Fruit fly (Drosophila melanogaster) whole organism, embryonic: Measurements from ENCODE around the gene Pp4-19C.

Experiments
- Atf-2 ChIP-seq: fragments of 200-800 bp; sonication (Bioruptor generic); optimal IDR thresholded peaks from 2 replicates; lab custom pipeline; 2016; ENCODE audit warnings: missing biosample characterization, missing genetic modification characterization
- Awh ChIP-seq: fragments of 200-800 bp; sonication (Bioruptor generic); IDR thresholded peaks from 2 replicates; pipeline ENCODE4, ENCODE4 v1.3.6; 2022; ENCODE audit warnings: missing biosample characterization, missing genetic modification characterization
- Bgb ChIP-seq: fragments of 200-800 bp; sonication (Bioruptor generic); IDR thresholded peaks from 2 replicates; pipeline ENCODE4 v1.3.6; 2022; ENCODE audit warnings: missing biosample characterization, missing genetic modification characterization; ENCODE audit not compliant: partially characterized antibody
- CG10209 ChIP-seq: fragments of 200-800 bp; sonication (Bioruptor generic); optimal IDR thresholded peaks from 3 replicates; lab custom pipeline; 2017; ENCODE audit warnings: missing biosample characterization, mild to moderate bottlenecking, missing genetic modification characterization, missing genetic modification reagents
- CG1024 ChIP-seq: fragments of 200-800 bp; sonication (Bioruptor generic); IDR thresholded peaks from 2 replicates; pipeline ENCODE4 v1.3.6; 2022; ENCODE audit warnings: missing biosample characterization, missing genetic modification characterization
- CG11085 ChIP-seq: fragments of 200-800 bp; sonication (Bioruptor generic); IDR thresholded peaks from 2 replicates; pipeline ENCODE4 v1.3.6; 2022; ENCODE audit warnings: missing biosample characterization, missing genetic modification characterization
- CG11398 ChIP-seq: fragments of 200-800 bp; sonication (Bioruptor generic); optimal IDR thresholded peaks from 2 replicates; lab custom pipeline; 2016; ENCODE audit warnings: missing biosample characterization, missing genetic modification characterization
- CG12391 ChIP-seq: fragments of 200-800 bp; sonication (Bioruptor generic); optimal IDR thresholded peaks from 3 replicates; lab custom pipeline; 2018; ENCODE audit warnings: missing biosample characterization, mild to moderate bottlenecking, missing genetic modification characterization, moderate library complexity
- CG14014 ChIP-seq: fragments of 200-800 bp; sonication (Bioruptor generic); IDR thresholded peaks from 2 replicates; pipeline ENCODE4 v1.3.6; 2022; ENCODE audit warnings: missing biosample characterization, missing genetic modification characterization
- CG15073 ChIP-seq: fragments of 200-800 bp; sonication (Bioruptor generic); optimal IDR thresholded peaks from 2 replicates; lab custom pipeline; 2016; ENCODE audit warnings: missing biosample characterization, missing genetic modification characterization
- CG15696 ChIP-seq: fragments of 200-800 bp; sonication (Bioruptor generic); optimal IDR thresholded peaks from 2 replicates; lab custom pipeline; 2019; ENCODE audit warnings: missing biosample characterization, mild to moderate bottlenecking, missing genetic modification characterization, moderate library complexity
- CG1602 ChIP-seq: fragments of 200-800 bp; sonication (Bioruptor generic); optimal IDR thresholded peaks from 3 replicates; lab custom pipeline; 2016; ENCODE audit warnings: missing biosample characterization, missing genetic modification characterization
- CG17829 ChIP-seq: fragments of 200-800 bp; optimal IDR thresholded peaks from 2 replicates; lab custom pipeline; 2019; ENCODE audit warnings: missing biosample characterization, mild to moderate bottlenecking, missing genetic modification characterization, moderate library complexity
- CG3065 ChIP-seq: fragments of 200-800 bp; sonication (Bioruptor generic); optimal IDR thresholded peaks from 2 replicates; lab custom pipeline; 2016; ENCODE audit warnings: missing biosample characterization, missing genetic modification characterization
- CG34224 ChIP-seq: fragments of 200-800 bp; sonication (Bioruptor generic); IDR thresholded peaks from 3 replicates; pipeline ENCODE4 v1.3.6; 2022; ENCODE audit warnings: missing biosample characterization, missing genetic modification characterization; ENCODE audit not compliant: partially characterized antibody
- CG3995 ChIP-seq: fragments of 200-800 bp; sonication (Bioruptor generic); optimal IDR thresholded peaks from 3 replicates; lab custom pipeline; 2016; ENCODE audit warnings: missing biosample characterization, missing genetic modification characterization
- CG4424 ChIP-seq: fragments of 200-800 bp; sonication (Bioruptor generic); optimal IDR thresholded peaks from 3 replicates; lab custom pipeline; 2016; ENCODE audit warnings: missing biosample characterization, missing genetic modification characterization
- CG5245 ChIP-seq: fragments of 200-800 bp; sonication (Bioruptor generic); optimal IDR thresholded peaks from 3 replicates; lab custom pipeline; 2016; ENCODE audit warnings: missing biosample characterization, missing genetic modification characterization
- CG7928 ChIP-seq: fragments of 200-800 bp; sonication (Bioruptor generic); optimal IDR thresholded peaks from 2 replicates; lab custom pipeline; 2017; ENCODE audit warnings: missing biosample characterization, mild to moderate bottlenecking, missing genetic modification characterization
- CG8924 ChIP-seq: fragments of 200-800 bp; optimal IDR thresholded peaks from 3 replicates; lab custom pipeline; 2019; ENCODE audit warnings: missing biosample characterization, mild to moderate bottlenecking, missing genetic modification characterization, moderate library complexity
- Dip3 ChIP-seq: fragments of 200-800 bp; sonication (Bioruptor generic); optimal IDR thresholded peaks from 3 replicates; lab custom pipeline; 2016; ENCODE audit warnings: missing biosample characterization, missing genetic modification characterization
- E2f1 ChIP-seq: fragments of 200-800 bp; sonication (Bioruptor generic); IDR thresholded peaks from 2 replicates; pipeline ENCODE4 v1.3.6; 2022; ENCODE audit warnings: missing biosample characterization, missing genetic modification characterization
- E2f2 ChIP-seq: fragments of 200-800 bp; sonication (Bioruptor generic); IDR thresholded peaks from 2 replicates; pipeline ENCODE4 v1.3.6; 2022; ENCODE audit warnings: missing biosample characterization, missing genetic modification characterization
- Eip74EF ChIP-seq, 2 experiments: fragments of 200-800 bp in 1 of 2; fragments of >200 bp in 1 of 2; sonication (Bioruptor generic) in 1 of 2; optimal IDR thresholded peaks; 2 replicates each; lab custom pipeline; 2017 to 2019; ENCODE audit warnings: missing biosample characterization in 2 of 2, missing genetic modification characterization in 2 of 2, mild to moderate bottlenecking in 1 of 2, moderate library complexity in 1 of 2
- Elba2 ChIP-seq: fragments of 200-800 bp; sonication (Bioruptor generic); optimal IDR thresholded peaks from 3 replicates; lab custom pipeline; 2016; ENCODE audit warnings: missing biosample characterization, missing genetic modification characterization
- Max ChIP-seq: fragments of 200-800 bp; sonication (Bioruptor generic); optimal IDR thresholded peaks from 2 replicates; lab custom pipeline; 2016; ENCODE audit warnings: missing biosample characterization, mild to moderate bottlenecking, missing genetic modification characterization
- Meics ChIP-seq: fragments of 200-800 bp; sonication (Bioruptor generic); optimal IDR thresholded peaks from 2 replicates; lab custom pipeline; 2017; ENCODE audit warnings: missing biosample characterization, mild to moderate bottlenecking, missing genetic modification characterization
- Stat92E ChIP-seq, 3 experiments: fragments of >200 bp in 2 of 3; fragments of 200-800 bp in 1 of 3; sonication (Bioruptor generic) in 1 of 3; optimal IDR thresholded peaks; 2 replicates each; lab custom pipeline; 2017 to 2019; ENCODE audit warnings: missing biosample characterization in 3 of 3, missing genetic modification characterization in 3 of 3, mild to moderate bottlenecking in 1 of 3, moderate library complexity in 1 of 3
- Vsx1 ChIP-seq: fragments of 200-800 bp; sonication (Bioruptor generic); optimal IDR thresholded peaks from 2 replicates; lab custom pipeline; 2017; ENCODE audit warnings: missing biosample characterization, mild to moderate bottlenecking, missing genetic modification characterization, missing genetic modification reagents
- ap ChIP-seq: fragments of 200-800 bp; sonication (Bioruptor generic); IDR thresholded peaks from 2 replicates; pipeline ENCODE4 v1.3.6; 2022; ENCODE audit warnings: missing biosample characterization, missing genetic modification characterization
- ase ChIP-seq: fragments of 200-800 bp; sonication (Bioruptor generic); IDR thresholded peaks from 3 replicates; pipeline ENCODE4 v1.3.6; 2022; ENCODE audit warnings: missing biosample characterization, missing genetic modification characterization
- bcd ChIP-seq: fragments of 200-800 bp; sonication (Bioruptor generic); optimal IDR thresholded peaks from 2 replicates; lab custom pipeline; 2017; ENCODE audit warnings: missing biosample characterization, mild to moderate bottlenecking, missing genetic modification characterization
- btn ChIP-seq: fragments of 200-800 bp; sonication (Bioruptor generic); optimal IDR thresholded peaks from 2 replicates; lab custom pipeline; 2016; ENCODE audit warnings: missing biosample characterization, missing genetic modification characterization
- chif ChIP-seq, 2 experiments: fragments of 200-800 bp; sonication (Bioruptor generic); optimal IDR thresholded peaks; 3 replicates each; lab custom pipeline; 2016; ENCODE audit warnings: missing biosample characterization in 2 of 2, missing genetic modification characterization in 2 of 2
- disco-r ChIP-seq: fragments of 200-800 bp; sonication (Bioruptor generic); optimal IDR thresholded peaks from 2 replicates; lab custom pipeline; 2016; ENCODE audit warnings: missing biosample characterization, missing genetic modification characterization
- fd102C ChIP-seq: fragments of 200-800 bp; sonication (Bioruptor generic); optimal IDR thresholded peaks from 2 replicates; lab custom pipeline; 2018; ENCODE audit warnings: missing biosample characterization, mild to moderate bottlenecking, missing genetic modification characterization, moderate library complexity
- fd3F ChIP-seq: fragments of 200-800 bp; sonication (Bioruptor generic); optimal IDR thresholded peaks from 2 replicates; lab custom pipeline; 2018; ENCODE audit warnings: missing biosample characterization, mild to moderate bottlenecking, missing genetic modification characterization, moderate library complexity
- fu2 ChIP-seq: fragments of 200-800 bp; sonication (Bioruptor generic); optimal IDR thresholded peaks from 2 replicates; lab custom pipeline; 2016; ENCODE audit warnings: missing biosample characterization, missing genetic modification characterization
- grn ChIP-seq: fragments of 200-800 bp; sonication (Bioruptor generic); optimal IDR thresholded peaks from 3 replicates; lab custom pipeline; 2017; ENCODE audit warnings: missing biosample characterization, missing genetic modification characterization
- hkb ChIP-seq, 2 experiments: fragments of 200-800 bp in 1 of 2; fragments of >200 bp in 1 of 2; sonication (Bioruptor generic) in 1 of 2; IDR thresholded peaks in 1 of 2; optimal IDR thresholded peaks in 1 of 2; 2 replicates each; pipeline versions ENCODE4 v1.3.6 to Lab custom; 2017 to 2022; ENCODE audit warnings: missing biosample characterization in 1 of 2, missing genetic modification characterization in 1 of 2
- kni ChIP-seq: fragments of 200-800 bp; sonication (Bioruptor generic); optimal IDR thresholded peaks from 3 replicates; lab custom pipeline; 2017; ENCODE audit warnings: mild to moderate bottlenecking, missing biosample characterization, missing genetic modification reagents, missing genetic modification characterization
- lilli ChIP-seq: fragments of 200-800 bp; sonication (Bioruptor generic); optimal IDR thresholded peaks from 3 replicates; lab custom pipeline; 2016; ENCODE audit warnings: missing biosample characterization, missing genetic modification characterization
- nmo ChIP-seq: fragments of 200-800 bp; sonication (Bioruptor generic); optimal IDR thresholded peaks from 2 replicates; lab custom pipeline; 2018; ENCODE audit warnings: missing biosample characterization, mild to moderate bottlenecking, missing genetic modification characterization, moderate library complexity
- pum ChIP-seq: fragments of 200-800 bp; sonication (Bioruptor generic); optimal IDR thresholded peaks from 2 replicates; lab custom pipeline; 2016; ENCODE audit warnings: missing biosample characterization, missing genetic modification characterization
- repo ChIP-seq: fragments of 200-800 bp; sonication (Bioruptor generic); optimal IDR thresholded peaks from 2 replicates; lab custom pipeline; 2016; ENCODE audit warnings: missing biosample characterization, missing genetic modification characterization
- ro ChIP-seq: fragments of 200-800 bp; sonication (Bioruptor generic); IDR thresholded peaks from 2 replicates; pipeline ENCODE4 v1.3.6; 2022; ENCODE audit warnings: missing biosample characterization, missing genetic modification characterization
- run ChIP-seq: fragments of 200-800 bp; sonication (Bioruptor generic); optimal IDR thresholded peaks from 3 replicates; lab custom pipeline; 2018; ENCODE audit warnings: missing biosample characterization, mild to moderate bottlenecking, missing genetic modification characterization
- unpg ChIP-seq: fragments of 200-800 bp; sonication (Bioruptor generic); optimal IDR thresholded peaks from 3 replicates; lab custom pipeline; 2018; ENCODE audit warnings: missing biosample characterization, mild to moderate bottlenecking, missing genetic modification characterization, moderate library complexity

Gene Pp4-19C

dm6 chrX:20394066-20394913 is 29.5 kb downstream of the Pp4-19C start, which contains the start of gene HERC2 (continued):
- TF ChIP-seq Eip74EF (GFP tag; optimal IDR thresholded peaks at IDR 0.05; lab: Kevin White, UChicago): no peak
- TF ChIP-seq CG14014 (GFP tag; lab: Robert Waterston, UW): 0 out of 2 replicates have a peak, but pooled peaks have one; percentile 24
- TF ChIP-seq Atf-2 (GFP tag; lab: Kevin White, UChicago): peak; percentile 57
- no peak for TF ChIP-seq Awh (GFP tag; lab: Robert Waterston, UW)
- TF ChIP-seq unpg: no peak
- 0 out of 3 replicates have a peak, but pooled peaks have one; percentile 29 for TF ChIP-seq ase (GFP tag; lab: Robert Waterston, UW)
- TF ChIP-seq CG11085 (GFP tag; lab: Robert Waterston, UW): peak; percentile 47; the same call in 1 of the 2 replicates
- peak; percentile 83 for TF ChIP-seq CG34224
- peak; percentile 31; the same call in 1 of the 2 replicates for TF ChIP-seq E2f1
- TF ChIP-seq Dip3 (GFP tag; lab: Kevin White, UChicago): peak; percentile 15
- TF ChIP-seq run (tag; lab: Kevin White, UChicago): no peak
- no peak for TF ChIP-seq CG11398 (GFP tag; lab: Kevin White, UChicago)
- no peak for TF ChIP-seq fd3F (GFP tag; lab: Kevin White, UChicago)
- peak; percentile 46 for TF ChIP-seq E2f2
- TF ChIP-seq CG5245 (GFP tag; lab: Kevin White, UChicago): no peak
- peak; percentile 25 for TF ChIP-seq Max (GFP tag; lab: Kevin White, UChicago)
- no peak for TF ChIP-seq CG17829 (tag; lab: Kevin White, UChicago)
- TF ChIP-seq CG8924 (tag; lab: Kevin White, UChicago): no peak
- TF ChIP-seq hkb (optimal IDR thresholded peaks at IDR 0.05; lab: Kevin White, UChicago): no peak
- TF ChIP-seq hkb (GFP tag; IDR thresholded peaks at IDR 0.05; lab: Robert Waterston, UW): no peak
- TF ChIP-seq CG4424 (GFP tag; lab: Kevin White, UChicago): no peak
- peak; percentile 12 for TF ChIP-seq Elba2 (GFP tag; lab: Kevin White, UChicago)
- no peak for TF ChIP-seq CG7928 (GFP tag; lab: Kevin White, UChicago)
- TF ChIP-seq Meics: peak; percentile 7
- TF ChIP-seq CG1024 (GFP tag; lab: Robert Waterston, UW): peak; percentile 55; the same call in 1 of the 2 replicates
- TF ChIP-seq fd102C: no peak
- TF ChIP-seq kni (GFP tag; lab: Kevin White, UChicago): no peak
- TF ChIP-seq Vsx1: no peak
- TF ChIP-seq CG3065 (GFP tag; lab: Kevin White, UChicago): no peak
- peak; percentile 45 for TF ChIP-seq nmo (GFP tag; lab: Kevin White, UChicago)
- TF ChIP-seq Bgb: peak; percentile 94
- peak; percentile 19 for TF ChIP-seq CG15696 (tag; lab: Kevin White, UChicago)
- peak; percentile 40 for TF ChIP-seq CG12391 (tag; lab: Kevin White, UChicago)
- TF ChIP-seq fu2 (GFP tag; lab: Kevin White, UChicago): peak; percentile 56
- TF ChIP-seq CG15073 (GFP tag; lab: Kevin White, UChicago): no peak
- peak; percentile 56 for TF ChIP-seq bcd
- peak; percentile 49 for TF ChIP-seq pum
- TF ChIP-seq Stat92E (GFP tag; optimal IDR thresholded peaks at IDR 0.05; lab: Kevin White, UChicago): no peak
- TF ChIP-seq CG1602: peak; percentile 14
- TF ChIP-seq repo (GFP tag; lab: Kevin White, UChicago): no peak
- no peak for TF ChIP-seq grn (GFP tag; lab: Kevin White, UChicago)
- TF ChIP-seq chif (GFP tag; optimal IDR thresholded peaks at IDR 0.05; lab: Kevin White, UChicago): peak in 1 of 2 experiments; percentile 64
- no peak for TF ChIP-seq btn
- 0 out of 2 replicates have a peak, but pooled peaks have one; percentile 31 for TF ChIP-seq ap (GFP tag; lab: Robert Waterston, UW)
- peak; percentile 32 for TF ChIP-seq disco-r
- peak; percentile 97 for TF ChIP-seq CG3995 (GFP tag; lab: Kevin White, UChicago)
- TF ChIP-seq CG10209 (GFP tag; lab: Kevin White, UChicago): no peak
- no peak for TF ChIP-seq ro
- TF ChIP-seq lilli (GFP tag; lab: Kevin White, UChicago): peak; percentile 66
